Fruit fly (Drosophila melanogaster) whole organism, pupa: Measurements from ENCODE around the gene RpL36A.
A peak's percentile ranks its signal among the peaks of the same experiment; 100 is the strongest.

ENCODE experiments used
- CG12605 ChIP-seq: fragments of 200-800 bp; sonication (Bioruptor generic); IDR thresholded peaks from 2 replicates; pipeline ENCODE4 v1.3.6; 2022; ENCODE audit warnings: missing biosample characterization, missing genetic modification characterization
- CG13204 ChIP-seq: fragments of 200-800 bp; sonication (Bioruptor generic); optimal IDR thresholded peaks from 2 replicates; lab custom pipeline; 2018; ENCODE audit warnings: missing biosample characterization, mild to moderate bottlenecking, missing genetic modification characterization, moderate library complexity
- CG14655 ChIP-seq: fragments of 200-800 bp; sonication (Bioruptor generic); optimal IDR thresholded peaks from 3 replicates; lab custom pipeline; 2017; ENCODE audit warnings: mild to moderate bottlenecking, missing biosample characterization, missing genetic modification reagents, missing genetic modification characterization
- CG15710 ChIP-seq: fragments of 200-800 bp; sonication (Bioruptor generic); optimal IDR thresholded peaks from 2 replicates; lab custom pipeline; 2018; ENCODE audit warnings: missing biosample characterization, mild to moderate bottlenecking, missing genetic modification characterization, moderate library complexity
- CG32121 ChIP-seq: fragments of 200-800 bp; sonication (Bioruptor generic); IDR thresholded peaks from 2 replicates; pipeline ENCODE4 v1.3.6; 2022; ENCODE audit warnings: missing biosample characterization, missing genetic modification characterization
- CG34367 ChIP-seq: fragments of 200-800 bp; sonication (Bioruptor generic); optimal IDR thresholded peaks from 2 replicates; lab custom pipeline; 2018; ENCODE audit warnings: missing biosample characterization, mild to moderate bottlenecking, missing genetic modification characterization
- CG4496 ChIP-seq: fragments of 200-800 bp; sonication (Bioruptor generic); IDR thresholded peaks from 3 replicates; pipeline ENCODE4 v1.3.6; 2022; ENCODE audit warnings: missing biosample characterization, missing genetic modification characterization
- CG8159 ChIP-seq: fragments of 200-800 bp; sonication (Bioruptor generic); optimal IDR thresholded peaks from 3 replicates; lab custom pipeline; 2018; ENCODE audit warnings: missing biosample characterization, mild to moderate bottlenecking, missing genetic modification characterization, moderate library complexity
- CG8301 ChIP-seq: fragments of 200-800 bp; sonication (Bioruptor generic); optimal IDR thresholded peaks from 2 replicates; lab custom pipeline; 2018; ENCODE audit warnings: missing biosample characterization, mild to moderate bottlenecking, missing genetic modification characterization
- CG9948 ChIP-seq: fragments of 200-800 bp; sonication (Bioruptor generic); optimal IDR thresholded peaks from 2 replicates; lab custom pipeline; 2018; ENCODE audit warnings: missing biosample characterization, mild to moderate bottlenecking, missing genetic modification characterization, moderate library complexity
- D1 ChIP-seq: fragments of 200-800 bp; sonication (Bioruptor generic); optimal IDR thresholded peaks from 2 replicates; lab custom pipeline; 2018; ENCODE audit warnings: missing biosample characterization, mild to moderate bottlenecking, missing genetic modification characterization, moderate library complexity
- EcR ChIP-seq: fragments of 200-800 bp; sonication (Bioruptor generic); optimal IDR thresholded peaks from 3 replicates; lab custom pipeline; 2019; ENCODE audit warnings: missing biosample characterization, missing genetic modification characterization, mild to moderate bottlenecking, moderate library complexity, missing genetic modification reagents
- Ets98B ChIP-seq: fragments of 200-800 bp; sonication (Bioruptor generic); IDR thresholded peaks from 2 replicates; pipeline ENCODE4 v1.3.6; 2022; ENCODE audit warnings: missing biosample characterization, missing genetic modification characterization
- Pif1A ChIP-seq: fragments of 200-800 bp; sonication (Bioruptor generic); optimal IDR thresholded peaks from 3 replicates; lab custom pipeline; 2016; ENCODE audit warnings: missing biosample characterization, missing genetic modification characterization
- Pif1B ChIP-seq: fragments of 200-800 bp; sonication (Bioruptor generic); optimal IDR thresholded peaks from 3 replicates; lab custom pipeline; 2016; ENCODE audit warnings: missing biosample characterization, missing genetic modification characterization
- Snoo ChIP-seq: fragments of 200-800 bp; sonication (Bioruptor generic); optimal IDR thresholded peaks from 3 replicates; lab custom pipeline; 2017; ENCODE audit warnings: missing biosample characterization, mild to moderate bottlenecking, missing genetic modification characterization, inconsistent platforms
- fd96Ca ChIP-seq: fragments of 200-800 bp; sonication (Bioruptor generic); IDR thresholded peaks from 3 replicates; pipeline ENCODE4 v1.3.6; 2022; ENCODE audit warnings: missing biosample characterization, missing genetic modification characterization
- gl ChIP-seq: fragments of 200-800 bp; sonication (Bioruptor generic); optimal IDR thresholded peaks from 2 replicates; lab custom pipeline; 2018; ENCODE audit warnings: missing biosample characterization, mild to moderate bottlenecking, missing genetic modification characterization
- rn ChIP-seq: fragments of 200-800 bp; sonication (Bioruptor generic); IDR thresholded peaks from 2 replicates; pipeline ENCODE4 v1.3.6; 2022; ENCODE audit warnings: missing biosample characterization, missing genetic modification characterization

The RpL36A gene

DNA sequence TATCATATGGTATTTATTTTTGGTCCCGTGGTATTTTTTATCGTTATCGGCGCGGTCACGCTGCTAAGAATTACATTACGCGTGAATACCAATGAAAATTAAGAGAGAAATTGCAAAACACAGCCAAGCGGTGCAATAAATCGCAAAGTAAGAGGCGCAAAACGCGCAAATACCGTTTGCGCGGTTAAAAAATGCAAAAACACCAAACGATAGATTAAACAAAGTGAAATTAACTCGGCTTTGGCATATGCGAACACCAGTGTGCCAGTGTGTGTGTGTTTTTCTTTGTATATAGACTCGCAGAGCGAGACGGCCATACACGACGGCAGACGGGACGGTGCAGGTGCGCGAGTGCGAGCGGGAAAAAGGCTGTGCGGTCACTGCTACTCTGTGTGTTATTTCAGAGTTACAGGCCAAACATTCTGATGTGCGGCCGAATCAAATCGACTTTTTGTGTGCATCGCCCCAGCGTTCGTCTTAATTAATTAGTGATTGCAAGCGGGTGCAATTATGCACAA lies 12.0 kb downstream of the RpL36A start, which contains the start of gene Cka:
Cka (plus strand) TSS at position 29 of the 518 bp plus-strand sequence.
- TF ChIP-seq CG13204 (GFP tag; lab: Kevin White, UChicago) (peak; percentile 57), CG4496 (GFP tag; lab: Robert Waterston, UW) (peak; percentile 69; the same call in 1 of the 3 replicates), fd96Ca (GFP tag; lab: Robert Waterston, UW) (peak; percentile 44; the same call in 1 of the 3 replicates), D1 (tag; lab: Kevin White, UChicago) (no peak), Snoo (tag; lab: Kevin White, UChicago) (peak; percentile 5), CG8159 (peak; percentile 34), Pif1B (GFP tag; lab: Kevin White, UChicago) (no peak)
- TF ChIP-seq, all 21 proteins: peak for 5

DNA sequence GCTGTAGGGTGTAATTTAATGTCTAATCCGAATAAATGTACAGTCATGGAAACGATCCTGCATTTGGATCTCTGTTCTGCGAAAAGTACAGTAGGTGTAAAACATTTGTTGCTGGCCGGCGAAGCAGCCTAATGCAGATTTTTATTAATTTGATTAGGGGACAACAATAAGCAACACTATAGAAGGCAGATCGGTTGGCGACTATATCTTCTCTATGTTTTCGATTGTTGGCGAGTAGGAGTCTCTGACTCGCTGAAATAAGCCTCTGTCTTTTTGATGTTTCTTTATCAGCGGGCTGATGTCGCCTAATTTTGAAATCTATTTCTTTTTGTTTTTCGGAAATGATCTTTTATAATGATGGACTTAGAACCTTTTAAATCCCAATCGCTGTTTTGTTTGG lies 12.6 kb downstream of the RpL36A start:
- no peak for TF ChIP-seq Pif1B (GFP tag; lab: Kevin White, UChicago)
- TF ChIP-seq CG34367 (tag; lab: Kevin White, UChicago), result no peak
- TF ChIP-seq fd96Ca (GFP tag; lab: Robert Waterston, UW), result no peak
- TF ChIP-seq Ets98B, result no peak
- TF ChIP-seq D1 (tag; lab: Kevin White, UChicago), result no peak
- no peak for TF ChIP-seq CG32121 (GFP tag; lab: Robert Waterston, UW)
- no peak for TF ChIP-seq CG8301 (tag; lab: Kevin White, UChicago)
- no peak for TF ChIP-seq rn (GFP tag; lab: Robert Waterston, UW)
- no peak for TF ChIP-seq CG14655
- TF ChIP-seq CG15710, result no peak
- TF ChIP-seq CG9948 (tag; lab: Kevin White, UChicago), result no peak
- no peak for TF ChIP-seq EcR (GFP tag; lab: Kevin White, UChicago)
- no peak for TF ChIP-seq CG4496 (GFP tag; lab: Robert Waterston, UW)
- no peak for TF ChIP-seq Snoo (tag; lab: Kevin White, UChicago)
- no peak for TF ChIP-seq CG8159

DNA sequence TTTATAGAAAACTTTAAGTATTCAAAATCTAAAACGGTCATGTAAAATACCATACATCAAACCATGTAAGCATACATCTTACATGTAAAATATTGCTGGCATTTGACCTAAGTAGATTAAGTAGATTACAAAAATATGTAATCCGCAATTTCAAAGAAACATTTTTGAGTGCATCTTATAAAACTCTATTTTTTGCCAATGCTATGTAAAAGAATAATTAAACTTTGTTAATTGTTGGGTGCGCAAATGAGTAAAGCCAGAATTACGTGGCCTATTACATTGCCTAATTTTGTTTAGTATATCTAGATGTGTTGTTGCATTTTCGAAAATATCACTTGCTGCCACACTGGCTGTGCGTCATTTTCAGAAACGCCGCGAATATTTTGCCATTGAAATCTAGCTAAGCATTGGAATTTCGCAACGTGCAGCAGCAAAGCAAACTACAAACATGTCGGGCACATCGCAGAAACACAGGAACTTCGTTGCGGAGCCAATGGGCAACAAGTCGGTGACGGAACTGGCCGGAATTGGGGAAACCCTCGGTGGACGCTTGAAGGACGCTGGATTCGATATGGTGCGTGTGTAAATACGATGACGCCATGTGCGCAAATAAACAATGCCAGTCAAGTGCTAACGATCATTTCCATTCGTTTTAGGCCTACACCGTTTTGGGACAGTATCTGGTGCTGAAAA lies 13.4 kb downstream of the RpL36A start, which contains the start of gene baf:
baf (plus strand) TSS at position 303 of the 693 bp plus-strand sequence.
- TF ChIP-seq gl (no peak), D1 (tag; lab: Kevin White, UChicago) (no peak), CG9948 (tag; lab: Kevin White, UChicago) (no peak), CG15710 (no peak), CG12605 (GFP tag; lab: Robert Waterston, UW) (no peak), CG14655 (no peak), CG34367 (tag; lab: Kevin White, UChicago) (no peak), EcR (GFP tag; lab: Kevin White, UChicago) (no peak), CG8301 (tag; lab: Kevin White, UChicago) (no peak), fd96Ca (GFP tag; lab: Robert Waterston, UW) (no peak)
- TF ChIP-seq, all 21 proteins: peak for 0

DNA sequence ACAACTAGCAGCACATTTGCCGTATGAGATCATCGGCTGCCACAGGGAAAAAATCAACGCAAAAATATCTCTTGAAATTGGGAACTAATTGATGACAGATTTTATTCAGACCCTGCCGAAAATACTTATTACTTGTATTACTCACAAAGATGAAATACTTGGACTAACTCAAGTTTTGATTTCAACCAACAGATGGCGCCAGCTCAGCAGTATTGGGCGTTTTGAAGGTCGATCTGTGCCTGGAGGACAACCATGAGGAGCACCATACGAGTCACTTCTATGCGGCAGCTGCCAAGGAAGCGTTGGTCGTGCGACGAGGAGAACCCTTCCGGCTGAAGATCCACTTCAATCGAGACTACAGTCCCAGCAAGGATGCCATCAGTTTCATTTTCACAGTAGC lies 18.4 kb downstream of the RpL36A start:
- no peak for TF ChIP-seq Pif1A
- TF ChIP-seq CG4496 (GFP tag; lab: Robert Waterston, UW), result no peak
- no peak for TF ChIP-seq CG34367 (tag; lab: Kevin White, UChicago)
- TF ChIP-seq CG8159, result no peak
- TF ChIP-seq CG9948 (tag; lab: Kevin White, UChicago), result no peak
- no peak for TF ChIP-seq Pif1B (GFP tag; lab: Kevin White, UChicago)
- TF ChIP-seq fd96Ca (GFP tag; lab: Robert Waterston, UW), result no peak
- TF ChIP-seq Snoo (tag; lab: Kevin White, UChicago), result no peak

DNA sequence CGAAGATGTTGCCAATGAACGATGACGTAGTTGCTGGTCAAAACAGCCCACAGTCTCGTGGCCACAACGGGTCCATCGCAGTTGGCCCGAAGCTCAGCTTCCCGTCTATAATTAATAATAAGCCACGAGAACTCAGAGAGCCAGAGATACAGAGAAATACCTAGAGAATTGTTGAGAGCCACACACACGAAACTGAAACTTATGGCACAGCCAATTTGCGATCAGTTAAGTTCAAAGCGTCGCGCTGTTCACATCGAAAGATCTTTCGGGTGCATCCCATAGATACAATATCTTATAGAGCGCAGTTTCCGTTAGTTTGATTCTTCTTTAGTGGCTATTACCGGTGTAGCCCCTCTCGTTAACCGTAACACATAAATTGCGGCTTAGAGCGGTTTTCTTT lies 30.2 kb downstream of the RpL36A start:
- peak; percentile 20 for TF ChIP-seq EcR (GFP tag; lab: Kevin White, UChicago)
- no peak for TF ChIP-seq CG9948 (tag; lab: Kevin White, UChicago)
- no peak for TF ChIP-seq D1 (tag; lab: Kevin White, UChicago)
- no peak for TF ChIP-seq Pif1B (GFP tag; lab: Kevin White, UChicago)
- TF ChIP-seq CG13204 (GFP tag; lab: Kevin White, UChicago), result no peak
- no peak for TF ChIP-seq CG14655
- TF ChIP-seq gl, result peak; percentile 4

DNA sequence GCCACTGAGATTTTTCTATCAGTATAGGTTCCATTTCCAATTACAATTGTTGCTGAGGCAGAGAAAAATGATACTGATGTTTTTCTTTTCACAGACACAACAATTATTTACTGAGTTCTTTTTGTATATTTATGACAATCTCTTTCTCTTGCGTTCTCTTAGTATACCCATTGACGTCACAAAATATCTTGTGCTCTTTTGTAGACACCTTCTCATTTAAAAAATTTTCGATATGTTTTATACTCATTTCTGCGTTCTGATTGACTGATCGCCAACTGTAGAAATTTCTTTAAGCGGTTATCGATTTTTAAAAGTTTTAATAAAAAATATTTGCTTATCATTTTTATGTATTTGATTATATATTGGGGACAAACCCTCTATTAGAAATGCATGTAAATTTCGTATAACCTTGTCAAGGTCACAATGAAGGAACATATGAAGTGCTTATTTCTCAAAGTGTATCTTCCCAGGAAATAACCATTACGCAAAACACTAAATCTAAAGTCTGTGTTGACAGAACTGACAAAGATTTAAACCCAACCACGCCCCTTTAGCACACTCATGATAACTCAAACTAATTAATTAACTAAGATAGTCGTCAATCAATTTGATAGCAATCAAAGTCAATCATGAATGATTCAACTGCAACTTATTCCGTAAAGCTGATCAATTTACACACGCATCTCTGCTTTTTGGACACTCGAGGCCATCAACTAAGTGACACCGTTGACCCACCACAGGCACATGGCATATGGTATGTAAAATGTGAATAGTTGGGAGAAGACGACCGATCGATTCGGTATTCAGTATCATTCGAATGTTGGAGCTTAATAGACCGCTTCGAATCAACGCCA lies 31.9 kb downstream of the RpL36A start, which contains the start of the genes Glyat and Tg:
Glyat (minus strand) TSS at position 51 of the 854 bp plus-strand sequence.
Tg (plus strand) TSS at position 804 of the 854 bp plus-strand sequence.
- no peak for TF ChIP-seq CG14655
- peak; percentile 48 for TF ChIP-seq CG12605 (GFP tag; lab: Robert Waterston, UW)
- TF ChIP-seq CG32121 (GFP tag; lab: Robert Waterston, UW), result no peak
- no peak for TF ChIP-seq fd96Ca (GFP tag; lab: Robert Waterston, UW)
- TF ChIP-seq D1 (tag; lab: Kevin White, UChicago), result peak; percentile 14
